Worm (Caenorhabditis elegans) whole organism, late embryonic: ENCODE measurements around the gene C07H6.2.

Experiments
- C08G9.2 ChIP-seq: sonication (generic microtip); optimal IDR thresholded peaks from 2 replicates; lab custom pipeline; 2016; ENCODE audit warnings: mild to moderate bottlenecking, missing genetic modification characterization, moderate library complexity, missing compliant biosample characterization
- C38D4.7 ChIP-seq: fragments of 200-800 bp; sonication (Bioruptor generic); optimal IDR thresholded peaks from 2 replicates; lab custom pipeline; 2018; ENCODE audit warnings: mild to moderate bottlenecking, missing genetic modification characterization, moderate library complexity, missing compliant biosample characterization
- K09A11.1 ChIP-seq: sonication (generic microtip); optimal IDR thresholded peaks from 2 replicates; lab custom pipeline; 2017; ENCODE audit warnings: antibody characterized with exemption, mild to moderate bottlenecking, missing genetic modification characterization, missing compliant biosample characterization; ENCODE audit not compliant: insufficient read depth
- T23F11.4 ChIP-seq: fragments of 200-800 bp; sonication (Bioruptor generic); optimal IDR thresholded peaks from 2 replicates; lab custom pipeline; 2018; ENCODE audit warnings: mild to moderate bottlenecking, missing genetic modification characterization, missing compliant biosample characterization
- ama-1 ChIP-seq: fragments of 150-350 bp; optimal IDR thresholded peaks from 2 replicates; lab custom pipeline; 2014
- ceh-18 ChIP-seq: sonication (generic microtip); optimal IDR thresholded peaks from 2 replicates; lab custom pipeline; 2016; ENCODE audit warnings: missing genetic modification characterization, missing compliant biosample characterization
- ceh-2 ChIP-seq: sonication (generic microtip); optimal IDR thresholded peaks from 2 replicates; lab custom pipeline; 2016; ENCODE audit warnings: missing genotype, missing genetic modification characterization, missing compliant biosample characterization
- ceh-31 ChIP-seq: sonication (generic microtip); optimal IDR thresholded peaks from 2 replicates; lab custom pipeline; 2016; ENCODE audit warnings: missing genetic modification characterization, missing compliant biosample characterization
- ceh-34 ChIP-seq: sonication (generic microtip); optimal IDR thresholded peaks from 2 replicates; lab custom pipeline; 2016; ENCODE audit warnings: mild to moderate bottlenecking, missing genetic modification characterization, missing compliant biosample characterization
- ceh-48 ChIP-seq: sonication (generic microtip); optimal IDR thresholded peaks from 2 replicates; lab custom pipeline; 2016; ENCODE audit warnings: missing genetic modification characterization, inconsistent platforms, missing compliant biosample characterization
- ceh-6 ChIP-seq: fragments of 200-800 bp; sonication (Bioruptor generic); optimal IDR thresholded peaks from 2 replicates; lab custom pipeline; 2018; ENCODE audit warnings: mild to moderate bottlenecking, missing genetic modification characterization, missing compliant biosample characterization
- ceh-9 ChIP-seq: sonication (generic microtip); optimal IDR thresholded peaks from 2 replicates; lab custom pipeline; 2016; ENCODE audit warnings: mild to moderate bottlenecking, missing genetic modification characterization, inconsistent platforms, missing compliant biosample characterization
- elt-4 ChIP-seq: sonication (generic microtip); optimal IDR thresholded peaks from 2 replicates; lab custom pipeline; 2016; ENCODE audit warnings: missing genetic modification characterization, missing compliant biosample characterization
- fkh-10 ChIP-seq: fragments of 150-350 bp; optimal IDR thresholded peaks from 2 replicates; lab custom pipeline; 2014; ENCODE audit warnings: missing biosample characterization, missing genetic modification reagents, missing genetic modification characterization
- fkh-6 ChIP-seq: sonication (generic microtip); optimal IDR thresholded peaks from 2 replicates; lab custom pipeline; 2016; ENCODE audit warnings: missing genetic modification characterization, missing compliant biosample characterization
- hlh-13 ChIP-seq: fragments of 200-800 bp; sonication (Bioruptor generic); optimal IDR thresholded peaks from 2 replicates; lab custom pipeline; 2018; ENCODE audit warnings: mild to moderate bottlenecking, missing genetic modification characterization, missing compliant biosample characterization
- hlh-6 ChIP-seq: sonication (generic microtip); optimal IDR thresholded peaks from 2 replicates; lab custom pipeline; 2016; ENCODE audit warnings: missing genotype, missing genetic modification characterization, missing compliant biosample characterization
- lim-6 ChIP-seq: sonication (generic microtip); optimal IDR thresholded peaks from 2 replicates; lab custom pipeline; 2016; ENCODE audit warnings: missing genetic modification characterization, missing compliant biosample characterization
- madf-2 ChIP-seq: sonication (generic microtip); optimal IDR thresholded peaks from 2 replicates; lab custom pipeline; 2017; ENCODE audit warnings: missing genetic modification characterization, missing compliant biosample characterization
- mec-3 ChIP-seq: sonication (generic microtip); optimal IDR thresholded peaks from 2 replicates; lab custom pipeline; 2016; ENCODE audit warnings: borderline replicate concordance, missing genetic modification characterization, missing compliant biosample characterization
- nfya-1 ChIP-seq: sonication (generic microtip); optimal IDR thresholded peaks from 2 replicates; lab custom pipeline; 2017; ENCODE audit warnings: missing genetic modification characterization, mild to moderate bottlenecking, missing compliant biosample characterization, antibody characterized with exemption, moderate library complexity
- nhr-232 ChIP-seq: sonication (generic microtip); optimal IDR thresholded peaks from 2 replicates; lab custom pipeline; 2016; ENCODE audit warnings: missing genetic modification characterization, missing compliant biosample characterization
- odd-2 ChIP-seq: sonication (generic microtip); optimal IDR thresholded peaks from 2 replicates; lab custom pipeline; 2017; ENCODE audit warnings: antibody characterized with exemption, mild to moderate bottlenecking, missing genetic modification characterization, missing compliant biosample characterization
- pat-9 ChIP-seq: fragments of 200-800 bp; sonication (Bioruptor generic); optimal IDR thresholded peaks from 2 replicates; lab custom pipeline; 2018; ENCODE audit warnings: mild to moderate bottlenecking, missing genetic modification characterization, moderate library complexity, missing compliant biosample characterization
- pha-2 ChIP-seq: sonication (generic microtip); optimal IDR thresholded peaks from 2 replicates; lab custom pipeline; 2017; ENCODE audit warnings: mild to moderate bottlenecking, missing genetic modification characterization, missing compliant biosample characterization
- pros-1 ChIP-seq: fragments of 150-350 bp; optimal IDR thresholded peaks from 2 replicates; lab custom pipeline; 2014; ENCODE audit warnings: missing biosample characterization, missing genetic modification reagents, missing genetic modification characterization
- rnt-1 ChIP-seq: sonication (generic microtip); optimal IDR thresholded peaks from 2 replicates; lab custom pipeline; 2016; ENCODE audit warnings: missing genetic modification characterization, missing compliant biosample characterization
- sox-4 ChIP-seq: sonication (generic microtip); optimal IDR thresholded peaks from 2 replicates; lab custom pipeline; 2017; ENCODE audit warnings: mild to moderate bottlenecking, missing genetic modification characterization, inconsistent platforms, missing compliant biosample characterization
- tbx-2 ChIP-seq: sonication (generic microtip); optimal IDR thresholded peaks from 2 replicates; lab custom pipeline; 2016; ENCODE audit warnings: missing genetic modification characterization, missing compliant biosample characterization
- ttx-3 ChIP-seq: sonication (generic microtip); optimal IDR thresholded peaks from 2 replicates; lab custom pipeline; 2016; ENCODE audit warnings: missing genetic modification reagents, missing genetic modification characterization, missing compliant biosample characterization
- unc-3 ChIP-seq, 2 experiments: fragments of 200-800 bp in 1 of 2; sonication (Bioruptor generic) in 1 of 2; sonication (generic microtip) in 1 of 2; conservative IDR thresholded peaks in 1 of 2; optimal IDR thresholded peaks in 1 of 2; 2 replicates each; pipeline versions ENCODE4 v1.3.6 to Lab custom; 2016 to 2022; ENCODE audit warnings: missing compliant biosample characterization in 2 of 2, missing genetic modification characterization in 2 of 2, missing genetic modification reagents in 1 of 2
- unc-55 ChIP-seq: sonication (generic microtip); optimal IDR thresholded peaks from 2 replicates; lab custom pipeline; 2017; ENCODE audit warnings: missing biosample characterization, missing genetic modification reagents, missing genetic modification characterization
- unc-86 ChIP-seq: sonication (generic microtip); optimal IDR thresholded peaks from 2 replicates; lab custom pipeline; 2016; ENCODE audit warnings: missing genetic modification characterization, missing compliant biosample characterization
- ztf-16 ChIP-seq: sonication (generic microtip); optimal IDR thresholded peaks from 2 replicates; lab custom pipeline; 2017; ENCODE audit warnings: missing genetic modification characterization, missing compliant biosample characterization

The C07H6.2 gene

DNA sequence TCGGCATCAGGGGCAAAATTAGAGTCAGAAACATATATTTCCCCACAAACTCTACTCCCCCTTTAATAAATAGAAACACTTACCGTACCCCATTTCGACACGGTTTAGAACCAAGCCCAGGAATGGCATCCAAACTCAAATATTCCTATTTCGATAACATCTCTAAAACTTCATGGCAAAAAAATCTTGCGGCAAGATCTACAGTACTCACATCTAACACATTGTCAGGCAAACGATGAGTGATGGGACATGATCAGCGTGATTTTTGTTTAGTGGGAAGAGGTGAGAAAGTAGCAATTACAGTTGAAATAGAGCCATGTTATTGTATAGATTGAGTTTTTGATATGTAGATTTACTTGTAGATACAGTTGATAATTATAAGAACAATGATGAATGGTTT, 30.2 kb downstream of the C07H6.2 start:
- TF ChIP-seq odd-2 (tag; lab: Kevin White, UChicago) (no peak), mec-3 (tag; lab: Kevin White, UChicago) (no peak), K09A11.1 (tag; lab: Kevin White, UChicago) (no peak)
- TF ChIP-seq, all 69 proteins: peak for 0

- TF ChIP-seq elt-4 (tag; lab: Kevin White, UChicago) (no peak), nhr-232 (no peak), ttx-3 (tag; lab: Kevin White, UChicago) (no peak)
These were observed 32.0 kb downstream of the C07H6.2 start for ce11 chrIII:7552859-7553258.

ce11 chrIII:7553693-7554226, 33.0 kb downstream of the C07H6.2 start:
- TF ChIP-seq unc-55, result peak; percentile 22
- TF ChIP-seq T23F11.4, result no peak

DNA sequence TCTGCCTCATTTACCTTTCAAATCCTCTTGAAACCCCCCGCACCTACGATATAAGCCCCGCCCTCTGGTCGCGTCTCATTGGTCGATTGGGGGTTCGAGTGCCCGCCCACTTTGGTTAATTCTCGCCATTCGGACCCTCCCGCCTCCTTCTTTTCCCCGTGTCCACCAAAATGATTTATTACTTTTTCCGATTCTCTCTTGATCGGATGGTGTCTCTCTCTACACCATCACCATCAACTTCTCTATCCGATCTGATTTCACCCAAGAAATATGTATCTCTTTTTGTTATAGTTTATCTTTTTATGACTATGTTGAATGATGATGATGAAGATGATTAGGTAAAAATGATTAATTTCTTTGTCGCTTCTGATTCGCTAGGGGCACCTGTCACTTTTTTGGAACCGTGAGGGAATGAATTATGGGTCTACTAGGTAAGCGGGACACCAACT, 33.9 kb downstream of the C07H6.2 start:
- no peak for TF ChIP-seq ztf-16 (tag; lab: Kevin White, UChicago)
- TF ChIP-seq pha-2 (tag; lab: Kevin White, UChicago), result no peak
- no peak for TF ChIP-seq pat-9
- no peak for TF ChIP-seq ceh-9
- no peak for TF ChIP-seq C38D4.7 (GFP tag; lab: Kevin White, UChicago)
- TF ChIP-seq ceh-6 (GFP tag; lab: Kevin White, UChicago), result no peak
- TF ChIP-seq lim-6 (tag; lab: Kevin White, UChicago), result no peak
- TF ChIP-seq hlh-6, result no peak
- TF ChIP-seq rnt-1, result peak; percentile 7
- TF ChIP-seq hlh-13 (GFP tag; lab: Kevin White, UChicago), result no peak
- TF ChIP-seq K09A11.1 (tag; lab: Kevin White, UChicago), result no peak
- TF ChIP-seq unc-3 (GFP tag; conservative IDR thresholded peaks at IDR 0.05; lab: Robert Waterston, UW), result 0 out of 2 replicates have a peak, but pooled peaks have one; percentile 13
- TF ChIP-seq unc-3 (tag; optimal IDR thresholded peaks at IDR 0.05; lab: Kevin White, UChicago), result no peak
- TF ChIP-seq madf-2 (tag; lab: Kevin White, UChicago), result no peak
- peak; percentile 98 for TF ChIP-seq unc-55
- no peak for TF ChIP-seq T23F11.4
- no peak for TF ChIP-seq ama-1 (lab: Kevin White, UChicago)
- TF ChIP-seq C08G9.2 (tag; lab: Kevin White, UChicago), result no peak
- TF ChIP-seq tbx-2 (tag; lab: Kevin White, UChicago), result peak; percentile 14
- TF ChIP-seq mec-3 (tag; lab: Kevin White, UChicago), result no peak
- TF ChIP-seq ceh-48 (tag; lab: Kevin White, UChicago), result no peak
- TF ChIP-seq odd-2 (tag; lab: Kevin White, UChicago), result no peak
- TF ChIP-seq sox-4 (tag; lab: Kevin White, UChicago), result no peak
- no peak for TF ChIP-seq fkh-10 (GFP tag; lab: Kevin White, UChicago)
- TF ChIP-seq pros-1 (tag; lab: Kevin White, UChicago), result no peak
- TF ChIP-seq nfya-1 (tag; lab: Kevin White, UChicago), result peak; percentile 91
- TF ChIP-seq fkh-6 (tag; lab: Kevin White, UChicago), result no peak
- no peak for TF ChIP-seq ceh-31 (tag; lab: Kevin White, UChicago)
- peak; percentile 9 for TF ChIP-seq ceh-18

- TF ChIP-seq ceh-31 (tag; lab: Kevin White, UChicago), result no peak
- TF ChIP-seq ceh-2 (tag; lab: Kevin White, UChicago), result no peak
- TF ChIP-seq C08G9.2 (tag; lab: Kevin White, UChicago), result no peak
- TF ChIP-seq unc-86 (tag; lab: Kevin White, UChicago), result no peak
- TF ChIP-seq ceh-34 (tag; lab: Kevin White, UChicago), result no peak
These were observed 34.6 kb downstream of the C07H6.2 start, which contains the start of gene ceh-13 for ce11 chrIII:7555360-7555759. Gene ceh-13, plus strand, starts transcription at chrIII:7555660.
